Worm (Caenorhabditis elegans): ENCODE measurements around the gene endu-2.

Gene endu-2

DNA sequence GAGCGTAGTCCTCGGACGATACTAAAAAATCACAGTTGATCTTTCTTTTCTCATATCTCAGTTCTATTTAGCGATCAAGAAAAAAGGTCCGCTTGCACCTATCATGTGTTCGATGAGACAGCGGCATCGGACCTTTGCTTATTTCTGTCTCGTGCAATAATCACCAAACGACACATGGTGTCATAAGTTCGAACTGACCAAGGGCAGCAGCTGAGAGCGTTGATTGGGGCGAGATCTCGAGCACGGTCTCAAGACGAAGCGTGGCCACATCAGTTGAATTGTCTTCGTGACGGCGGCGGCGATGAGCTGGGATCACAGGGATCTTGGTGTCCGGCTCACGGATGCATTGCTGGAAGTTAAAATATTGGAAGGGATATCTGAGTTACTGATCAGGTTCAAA is 20.6 kb downstream of the endu-2 start:
- TF ChIP-seq mab-9 (GFP tag; IDR thresholded peaks at IDR 0.05) (no peak), unc-130 (tag; optimal IDR thresholded peaks at IDR 0.05) (no peak), dsc-1 (tag; optimal IDR thresholded peaks at IDR 0.05) (no peak), lin-14 (GFP tag; optimal IDR thresholded peaks at IDR 0.05) (peak; percentile 0), mdl-1 (tag; optimal IDR thresholded peaks at IDR 0.05) (peak in 1 of 2 experiments; percentile 16), snpc-4 (tag; optimal IDR thresholded peaks at IDR 0.05) (no peak), rnt-1 (tag; optimal IDR thresholded peaks at IDR 0.05) (peak; percentile 30), aha-1 (tag; optimal IDR thresholded peaks at IDR 0.05) (no peak), efl-1 (optimal IDR thresholded peaks at IDR 0.05) (no peak), efl-1 (GFP tag; optimal IDR thresholded peaks at IDR 0.05 in 1 of 2) (peak in 1 of 2 experiments; percentile 67), ztf-4 (tag; optimal IDR thresholded peaks at IDR 0.05) (no peak), isw-1 (GFP tag; IDR thresholded peaks at IDR 0.05) (no peak), nhr-11 (tag; optimal IDR thresholded peaks at IDR 0.05) (no peak), lir-3 (tag; optimal IDR thresholded peaks at IDR 0.05; ENCODE audit: poor library complexity) (no peak), zag-1 (tag; optimal IDR thresholded peaks at IDR 0.05) (no peak), nhr-12 (tag; optimal IDR thresholded peaks at IDR 0.05) (no peak)

DNA sequence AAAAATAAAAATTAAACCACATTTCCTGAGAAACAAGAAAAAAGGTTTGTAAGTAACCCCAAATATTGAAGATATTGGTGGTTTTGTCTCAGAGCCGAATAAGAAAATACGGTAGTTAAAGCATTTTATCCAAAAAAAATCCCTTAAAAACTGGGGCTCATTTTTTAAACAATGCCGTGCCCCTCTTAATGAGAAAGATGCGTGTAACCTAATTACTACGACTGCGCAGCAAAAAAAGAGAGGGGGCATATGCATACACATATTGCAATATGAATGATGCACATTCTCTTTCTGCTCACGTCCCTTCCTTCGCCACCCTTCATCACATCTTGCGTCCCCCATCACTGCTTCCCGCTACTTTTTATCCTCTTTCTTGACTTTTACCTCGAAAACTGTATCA is 26.0 kb downstream of the endu-2 start:
- TF ChIP-seq vab-15 (tag; optimal IDR thresholded peaks at IDR 0.05) (no peak), nhr-19 (GFP tag; conservative IDR thresholded peaks at IDR 0.05) (no peak)

DNA sequence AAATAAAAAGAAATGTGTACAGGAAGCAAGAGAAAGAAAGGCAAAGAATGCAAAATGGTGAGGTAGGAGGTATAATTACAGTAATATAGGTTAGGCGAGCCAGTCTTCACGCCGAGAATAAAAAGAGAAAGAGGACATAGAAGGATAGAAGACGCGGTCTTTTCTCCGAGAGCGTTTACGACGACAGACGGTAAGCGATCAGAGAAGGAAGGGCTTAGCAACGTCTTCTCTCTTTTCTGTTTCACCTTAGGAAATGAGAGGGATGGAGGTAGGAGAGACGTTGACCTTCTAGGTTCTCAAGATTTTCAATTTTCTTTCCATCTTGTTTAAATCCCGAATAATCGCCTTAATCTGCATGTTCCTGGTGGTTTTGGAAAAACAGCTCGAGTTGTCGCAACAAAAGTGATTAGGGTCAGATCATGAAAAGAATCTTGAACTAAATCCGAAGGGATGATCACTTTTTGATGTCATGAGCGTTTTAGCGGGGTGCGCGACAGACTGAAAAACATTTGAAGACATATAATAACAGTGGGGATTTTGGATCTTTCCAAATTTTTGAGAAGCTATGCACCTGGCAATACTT is 29.0 kb downstream of the endu-2 start, which contains the start of gene cutl-29:
Gene cutl-29, minus strand, starts transcription at position 51 of the 583 bp plus-strand sequence.
- TF ChIP-seq hpl-2 (GFP tag; optimal IDR thresholded peaks at IDR 0.05) (no peak), dsc-1 (tag; optimal IDR thresholded peaks at IDR 0.05) (peak; percentile 58), pag-3 (tag; optimal IDR thresholded peaks at IDR 0.05; ENCODE audit: borderline replicate concordance, insufficient read depth) (no peak), egl-13 (tag; optimal IDR thresholded peaks at IDR 0.05) (peak; percentile 17), mep-1 (tag; optimal IDR thresholded peaks at IDR 0.05) (no peak), fkh-10 (GFP tag; optimal IDR thresholded peaks at IDR 0.05) (no peak), ceh-8 (GFP tag; optimal IDR thresholded peaks at IDR 0.05) (no peak), lin-39 (tag; optimal IDR thresholded peaks at IDR 0.05) (no peak), ets-5 (GFP tag; IDR thresholded peaks at IDR 0.05) (no peak), tbx-2 (tag; optimal IDR thresholded peaks at IDR 0.05) (no peak), aha-1 (tag; optimal IDR thresholded peaks at IDR 0.05) (no peak), ceh-82 (tag; optimal IDR thresholded peaks at IDR 0.05) (no peak), blmp-1 (tag; optimal IDR thresholded peaks at IDR 0.05) (peak; percentile 36), nhr-20 (tag; optimal IDR thresholded peaks at IDR 0.05) (no peak), alr-1 (tag; optimal IDR thresholded peaks at IDR 0.05; ENCODE audit: borderline replicate concordance) (no peak), nhr-85 (tag) (peak; percentile 46), hlh-4 (tag; optimal IDR thresholded peaks at IDR 0.05) (no peak), egl-27 (tag; optimal IDR thresholded peaks at IDR 0.05) (no peak)

DNA sequence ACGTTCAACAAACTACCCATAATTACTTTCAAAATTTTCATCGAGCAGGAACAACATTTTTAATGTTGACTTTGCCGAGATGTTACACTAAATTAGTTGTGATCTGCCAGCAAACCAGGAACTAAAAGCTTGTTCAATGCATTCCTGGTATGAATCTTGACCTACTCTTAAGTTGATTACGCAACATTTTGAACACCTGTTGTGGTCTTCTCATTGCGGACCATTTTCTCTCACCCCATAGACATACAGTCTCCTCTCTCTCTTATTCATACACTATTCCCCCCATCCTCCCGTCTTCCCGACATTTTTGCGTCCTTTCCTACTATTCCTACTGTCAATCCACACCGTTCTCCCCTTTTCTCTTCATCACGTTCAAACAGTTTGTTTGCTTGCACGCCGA is 31.4 kb downstream of the endu-2 start:
- TF ChIP-seq mab-9 (GFP tag; IDR thresholded peaks at IDR 0.05) (no peak), aha-1 (tag; optimal IDR thresholded peaks at IDR 0.05) (no peak), grh-1 (GFP tag; IDR thresholded peaks at IDR 0.05) (no peak), ama-1 (optimal IDR thresholded peaks at IDR 0.05) (no peak), nhr-90 (tag; optimal IDR thresholded peaks at IDR 0.05; ENCODE audit: poor library complexity) (no peak), jun-1 (tag; optimal IDR thresholded peaks at IDR 0.05) (no peak), ceh-82 (tag; optimal IDR thresholded peaks at IDR 0.05) (no peak), irx-1 (tag; optimal IDR thresholded peaks at IDR 0.05) (no peak), fkh-10 (GFP tag; optimal IDR thresholded peaks at IDR 0.05) (no peak), unc-30 (tag; optimal IDR thresholded peaks at IDR 0.05) (no peak), mdl-1 (tag; optimal IDR thresholded peaks at IDR 0.05) (no peak), C04F5.9 (tag; optimal IDR thresholded peaks at IDR 0.05) (no peak), mep-1 (tag; optimal IDR thresholded peaks at IDR 0.05) (no peak), sup-37 (GFP tag; optimal IDR thresholded peaks at IDR 0.05) (no peak), nhr-20 (tag; optimal IDR thresholded peaks at IDR 0.05) (no peak), snu-23 (GFP tag; optimal IDR thresholded peaks at IDR 0.05) (no peak), C34B4.2 (tag; optimal IDR thresholded peaks at IDR 0.05) (no peak), ceh-88 (GFP tag; IDR thresholded peaks at IDR 0.05) (no peak)
